Worm (Caenorhabditis elegans) whole organism, mixed stage, embryonic: ENCODE data around the gene mrpl-32.
A peak's percentile ranks its signal among the peaks of the same experiment; 100 is the strongest.

Experiments
- M03D4.4 ChIP-seq: sonication (generic microtip); optimal IDR thresholded peaks from 2 replicates; lab custom pipeline; 2017; ENCODE audit warnings: mild to moderate bottlenecking, missing genetic modification characterization, missing compliant biosample characterization
- bed-3 ChIP-seq: fragments of 200-800 bp; sonication (Bioruptor generic); optimal IDR thresholded peaks from 3 replicates; lab custom pipeline; 2018; ENCODE audit warnings: mild to moderate bottlenecking, missing genetic modification characterization, moderate library complexity, missing compliant biosample characterization
- blmp-1 ChIP-seq: fragments of 150-350 bp; optimal IDR thresholded peaks from 2 replicates; lab custom pipeline; 2014; ENCODE audit warnings: missing biosample characterization, missing genetic modification characterization
- ceh-39 ChIP-seq: fragments of 150-350 bp; optimal IDR thresholded peaks from 2 replicates; lab custom pipeline; 2014; ENCODE audit warnings: missing biosample characterization, missing genetic modification characterization
- ceh-43 ChIP-seq: fragments of 200-800 bp; sonication (Bioruptor generic); optimal IDR thresholded peaks from 2 replicates; lab custom pipeline; 2018; ENCODE audit warnings: mild to moderate bottlenecking, missing genetic modification characterization, moderate library complexity, missing compliant biosample characterization
- ceh-83 ChIP-seq: fragments of 200-800 bp; sonication (Bioruptor generic); optimal IDR thresholded peaks from 2 replicates; lab custom pipeline; 2018; ENCODE audit warnings: mild to moderate bottlenecking, missing genetic modification characterization, missing compliant biosample characterization
- ces-1 ChIP-seq: fragments of 150-350 bp; optimal IDR thresholded peaks from 2 replicates; lab custom pipeline; 2014; ENCODE audit warnings: missing biosample characterization, missing genetic modification reagents, missing genetic modification characterization
- cnd-1 ChIP-seq: fragments of 200-800 bp; sonication (Bioruptor generic); optimal IDR thresholded peaks from 2 replicates; lab custom pipeline; 2018; ENCODE audit warnings: mild to moderate bottlenecking, missing genetic modification characterization, missing compliant biosample characterization
- drap-1 ChIP-seq: fragments of 200-800 bp; sonication (Bioruptor generic); optimal IDR thresholded peaks from 3 replicates; lab custom pipeline; 2018; ENCODE audit warnings: mild to moderate bottlenecking, missing genetic modification characterization, missing compliant biosample characterization
- elt-1 ChIP-seq: sonication (generic microtip); optimal IDR thresholded peaks from 2 replicates; lab custom pipeline; 2017; ENCODE audit warnings: missing genetic modification characterization, mild to moderate bottlenecking, missing compliant biosample characterization, antibody characterized with exemption, moderate library complexity, borderline replicate concordance; ENCODE audit not compliant: insufficient read depth
- elt-3 ChIP-seq: fragments of 150-350 bp; optimal IDR thresholded peaks from 2 replicates; lab custom pipeline; 2014; ENCODE audit warnings: missing biosample characterization, missing genetic modification characterization
- flh-1 ChIP-seq: fragments of 200-800 bp; sonication (Bioruptor generic); optimal IDR thresholded peaks from 2 replicates; lab custom pipeline; 2018; ENCODE audit warnings: mild to moderate bottlenecking, missing genetic modification characterization, moderate library complexity, missing compliant biosample characterization
- ham-2 ChIP-seq: fragments of 200-800 bp; sonication (Bioruptor generic); optimal IDR thresholded peaks from 2 replicates; lab custom pipeline; 2018; ENCODE audit warnings: mild to moderate bottlenecking, missing genetic modification characterization, missing compliant biosample characterization
- hlh-1 ChIP-seq: fragments of 150-350 bp; optimal IDR thresholded peaks from 2 replicates; lab custom pipeline; 2014; ENCODE audit warnings: missing biosample characterization, missing genetic modification reagents, missing genetic modification characterization
- lin-13 ChIP-seq: fragments of 150-350 bp; optimal IDR thresholded peaks from 2 replicates; lab custom pipeline; 2014; ENCODE audit warnings: missing biosample characterization, missing genetic modification characterization
- lin-32 ChIP-seq: fragments of 200-800 bp; sonication (Bioruptor generic); optimal IDR thresholded peaks from 2 replicates; lab custom pipeline; 2018; ENCODE audit warnings: mild to moderate bottlenecking, missing genetic modification characterization, missing compliant biosample characterization
- lsy-2 ChIP-seq: fragments of 150-350 bp; optimal IDR thresholded peaks from 2 replicates; lab custom pipeline; 2014; ENCODE audit warnings: missing biosample characterization, missing genetic modification characterization
- mab-5 ChIP-seq: fragments of 150-350 bp; optimal IDR thresholded peaks from 2 replicates; lab custom pipeline; 2014; ENCODE audit warnings: missing biosample characterization, missing genetic modification characterization
- mep-1 ChIP-seq: fragments of 150-350 bp; optimal IDR thresholded peaks from 2 replicates; lab custom pipeline; 2017; ENCODE audit warnings: missing biosample characterization, missing genetic modification reagents, missing genetic modification characterization, inconsistent platforms
- mls-2 ChIP-seq: sonication (generic microtip); optimal IDR thresholded peaks from 2 replicates; lab custom pipeline; 2016; ENCODE audit warnings: mild to moderate bottlenecking, missing genetic modification characterization, moderate library complexity, missing compliant biosample characterization
- nhr-12 ChIP-seq: fragments of 150-350 bp; optimal IDR thresholded peaks from 2 replicates; lab custom pipeline; 2014; ENCODE audit warnings: missing biosample characterization, missing genetic modification characterization
- nhr-2 ChIP-seq: fragments of 150-350 bp; optimal IDR thresholded peaks from 2 replicates; lab custom pipeline; 2014; ENCODE audit warnings: missing biosample characterization, missing genetic modification characterization
- nhr-237 ChIP-seq: fragments of 150-350 bp; optimal IDR thresholded peaks from 2 replicates; lab custom pipeline; 2014; ENCODE audit warnings: missing biosample characterization, missing genetic modification characterization
- nhr-28 ChIP-seq: fragments of 150-350 bp; optimal IDR thresholded peaks from 2 replicates; lab custom pipeline; 2014; ENCODE audit warnings: missing biosample characterization, missing genetic modification characterization
- nhr-76 ChIP-seq: sonication (generic microtip); optimal IDR thresholded peaks from 2 replicates; lab custom pipeline; 2017; ENCODE audit warnings: missing biosample characterization, missing genetic modification characterization
- pha-4 ChIP-seq: fragments of 150-350 bp; optimal IDR thresholded peaks from 2 replicates; lab custom pipeline; 2018; ENCODE audit warnings: missing biosample characterization, missing genetic modification reagents, missing genetic modification characterization
- sem-2 ChIP-seq: fragments of 200-800 bp; sonication (Bioruptor generic); optimal IDR thresholded peaks from 2 replicates; lab custom pipeline; 2018; ENCODE audit warnings: mild to moderate bottlenecking, missing genetic modification characterization, missing compliant biosample characterization
- snpc-4 ChIP-seq: fragments of 150-350 bp; optimal IDR thresholded peaks from 2 replicates; lab custom pipeline; 2014; ENCODE audit warnings: missing biosample characterization, missing genetic modification characterization
- sptf-1 ChIP-seq: sonication (generic microtip); optimal IDR thresholded peaks from 2 replicates; lab custom pipeline; 2017; ENCODE audit warnings: mild to moderate bottlenecking, missing genetic modification characterization, moderate library complexity, missing compliant biosample characterization
- tbx-8 ChIP-seq: fragments of 200-800 bp; sonication (Bioruptor generic); optimal IDR thresholded peaks from 2 replicates; lab custom pipeline; 2018; ENCODE audit warnings: mild to moderate bottlenecking, missing genetic modification characterization, moderate library complexity, missing compliant biosample characterization
- unc-120 ChIP-seq: sonication (generic microtip); optimal IDR thresholded peaks from 2 replicates; lab custom pipeline; 2017; ENCODE audit warnings: missing genetic modification characterization, missing compliant biosample characterization; ENCODE audit not compliant: poor library complexity, severe bottlenecking
- unc-39 ChIP-seq: fragments of 150-350 bp; optimal IDR thresholded peaks from 2 replicates; lab custom pipeline; 2014; ENCODE audit warnings: missing biosample characterization, missing genetic modification characterization
- unc-62 ChIP-seq: fragments of 150-350 bp; optimal IDR thresholded peaks from 2 replicates; lab custom pipeline; 2014; ENCODE audit warnings: missing biosample characterization, missing genetic modification reagents, missing genetic modification characterization
- zip-8 ChIP-seq: fragments of 150-350 bp; optimal IDR thresholded peaks from 2 replicates; lab custom pipeline; 2014; ENCODE audit warnings: missing biosample characterization, missing genetic modification characterization
- ztf-11 ChIP-seq: fragments of 150-350 bp; optimal IDR thresholded peaks from 2 replicates; lab custom pipeline; 2014; ENCODE audit warnings: missing biosample characterization, missing genetic modification characterization

mrpl-32 gene

ce11 chrIII:8446940-8447403 is 2.6 kb upstream of the mrpl-32 start, which contains the start of gene rpn-3:
rpn-3 (plus strand) TSS chrIII:8447353.
- TF ChIP-seq ceh-43 (no peak), lin-32 (GFP tag; lab: Kevin White, UChicago) (no peak), blmp-1 (tag; lab: Kevin White, UChicago) (peak; percentile 35), hlh-1 (tag; lab: Kevin White, UChicago) (peak; percentile 53), sptf-1 (peak; percentile 79), ceh-83 (GFP tag; lab: Kevin White, UChicago) (no peak), lin-13 (tag; lab: Kevin White, UChicago) (peak; percentile 95), ceh-39 (peak; percentile 93), ham-2 (no peak), unc-39 (tag; lab: Kevin White, UChicago) (no peak), drap-1 (GFP tag; lab: Kevin White, UChicago) (peak; percentile 42), tbx-8 (no peak), nhr-76 (tag; lab: Kevin White, UChicago) (no peak), flh-1 (GFP tag; lab: Kevin White, UChicago) (no peak), ztf-11 (tag; lab: Kevin White, UChicago) (peak; percentile 71), nhr-28 (no peak), sem-2 (GFP tag; lab: Kevin White, UChicago) (no peak), nhr-237 (peak; percentile 97), nhr-12 (tag; lab: Kevin White, UChicago) (no peak), elt-1 (tag; lab: Kevin White, UChicago) (peak; percentile 16), zip-8 (no peak), unc-120 (peak; percentile 100), elt-3 (peak; percentile 71), unc-62 (GFP tag; lab: Kevin White, UChicago) (peak; percentile 70), bed-3 (GFP tag; lab: Kevin White, UChicago) (no peak), snpc-4 (tag; lab: Kevin White, UChicago) (no peak), cnd-1 (no peak), lsy-2 (peak; percentile 91), mab-5 (peak; percentile 92), nhr-2 (tag; lab: Kevin White, UChicago) (peak; percentile 70), M03D4.4 (tag; lab: Kevin White, UChicago) (peak; percentile 44), mls-2 (tag; lab: Kevin White, UChicago) (peak; percentile 60), pha-4 (peak; percentile 99), ces-1 (peak; percentile 98), mep-1 (tag; lab: Kevin White, UChicago) (peak; percentile 99)

ce11 chrIII:8450494-8450893 is 937 bp downstream of the mrpl-32 start:
- TF ChIP-seq tbx-8: no peak
- TF ChIP-seq sem-2 (GFP tag; lab: Kevin White, UChicago): no peak
- no peak for TF ChIP-seq mep-1 (tag; lab: Kevin White, UChicago)
- no peak for TF ChIP-seq nhr-2 (tag; lab: Kevin White, UChicago)
- no peak for TF ChIP-seq mab-5
- no peak for TF ChIP-seq mls-2 (tag; lab: Kevin White, UChicago)
- TF ChIP-seq nhr-237: no peak
- TF ChIP-seq blmp-1 (tag; lab: Kevin White, UChicago): no peak
- TF ChIP-seq sptf-1: no peak
- TF ChIP-seq ceh-39: no peak
- TF ChIP-seq ceh-43: no peak
- TF ChIP-seq ceh-83 (GFP tag; lab: Kevin White, UChicago): no peak
- TF ChIP-seq unc-120: no peak
- TF ChIP-seq drap-1 (GFP tag; lab: Kevin White, UChicago): no peak
- no peak for TF ChIP-seq unc-62 (GFP tag; lab: Kevin White, UChicago)

- TF ChIP-seq bed-3 (GFP tag; lab: Kevin White, UChicago) (no peak), drap-1 (GFP tag; lab: Kevin White, UChicago) (no peak), blmp-1 (tag; lab: Kevin White, UChicago) (no peak), unc-39 (tag; lab: Kevin White, UChicago) (no peak)
- TF ChIP-seq, all 35 proteins: peak for 0
These were observed 1.6 kb downstream of the mrpl-32 start for ce11 chrIII:8451181-8451580.

ce11 chrIII:8457605-8458004 is 8.0 kb downstream of the mrpl-32 start:
- TF ChIP-seq M03D4.4 (tag; lab: Kevin White, UChicago) (no peak), ceh-39 (no peak), lin-13 (tag; lab: Kevin White, UChicago) (no peak), ces-1 (no peak), unc-120 (no peak), sem-2 (GFP tag; lab: Kevin White, UChicago) (no peak)
- TF ChIP-seq, all 35 proteins: peak for 0
